Worm (Caenorhabditis elegans): Measurements from ENCODE around the gene ncx-1.

ncx-1 gene

DNA sequence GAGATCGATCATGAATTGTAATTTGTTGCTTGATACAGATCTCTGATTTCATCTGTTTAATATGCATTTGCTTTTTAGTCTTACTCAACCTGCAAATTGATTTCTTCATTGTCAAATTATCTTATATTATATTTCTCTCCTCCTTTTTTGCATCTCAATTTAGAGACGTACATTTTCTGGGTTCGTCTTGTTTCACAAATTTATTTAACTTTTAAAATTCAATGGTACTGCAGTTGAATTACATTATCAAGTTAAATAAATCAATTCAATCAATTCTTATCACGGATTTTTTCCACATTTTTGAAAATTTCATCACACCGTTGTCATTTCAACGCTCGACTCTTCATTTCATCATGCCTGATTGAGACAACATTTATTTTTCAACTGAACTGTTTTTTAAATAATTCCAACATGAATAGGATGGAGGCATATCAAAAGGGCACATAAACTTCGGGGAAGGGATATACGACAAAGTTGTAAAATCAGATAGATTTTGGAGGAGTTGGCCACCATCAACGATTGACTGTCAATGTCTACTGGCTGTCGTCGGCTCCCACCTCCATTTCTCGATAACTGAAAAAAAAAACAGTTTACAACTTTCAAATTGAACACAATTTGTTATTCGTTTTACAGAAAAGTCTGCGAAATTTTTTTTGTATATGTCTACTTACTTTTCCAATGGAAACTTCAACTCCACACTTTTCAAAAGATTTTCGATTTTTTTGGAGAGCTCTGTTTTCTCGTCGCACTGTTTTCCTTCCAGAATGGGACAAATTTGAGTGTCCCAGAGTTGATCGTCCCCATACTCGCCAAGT lies 42.0 kb upstream of the ncx-1 start (continued):
- TF ChIP-seq pha-4 (GFP tag; IDR thresholded peaks at IDR 0.05), result peak; percentile 60; the same call in 1 of the 2 replicates
- TF ChIP-seq pha-4 (tag; optimal IDR thresholded peaks at IDR 0.05), result no peak
- no peak for TF ChIP-seq php-3 (GFP tag; IDR thresholded peaks at IDR 0.05)
- no peak for TF ChIP-seq egl-27 (tag; optimal IDR thresholded peaks at IDR 0.05)
- no peak for TF ChIP-seq gei-8 (GFP tag; optimal IDR thresholded peaks at IDR 0.05)
- peak; percentile 61 for TF ChIP-seq T20F7.1 (GFP tag; optimal IDR thresholded peaks at IDR 0.05)
- TF ChIP-seq sdz-12 (GFP tag; optimal IDR thresholded peaks at IDR 0.05), result no peak
- TF ChIP-seq F44E2.7 (GFP tag; IDR thresholded peaks at IDR 0.05), result 0 out of 2 replicates have a peak, but pooled peaks have one; percentile 2
- TF ChIP-seq unc-130 (GFP tag; optimal IDR thresholded peaks at IDR 0.05), result no peak
- no peak for TF ChIP-seq jun-1 (tag; optimal IDR thresholded peaks at IDR 0.05)
- TF ChIP-seq ces-1 (GFP tag; optimal IDR thresholded peaks at IDR 0.05), result no peak
- no peak for TF ChIP-seq zip-11 (GFP tag; IDR thresholded peaks at IDR 0.05)
- no peak for TF ChIP-seq F37D6.2 (tag; optimal IDR thresholded peaks at IDR 0.05)
- no peak for TF ChIP-seq nhr-237 (tag; optimal IDR thresholded peaks at IDR 0.05)
- no peak for TF ChIP-seq spr-3 (GFP tag; optimal IDR thresholded peaks at IDR 0.05)
- no peak for TF ChIP-seq vab-7 (GFP tag; IDR thresholded peaks at IDR 0.05)
- peak in 1 of 2 experiments; percentile 50 for TF ChIP-seq lsy-2 (tag; optimal IDR thresholded peaks at IDR 0.05)

DNA sequence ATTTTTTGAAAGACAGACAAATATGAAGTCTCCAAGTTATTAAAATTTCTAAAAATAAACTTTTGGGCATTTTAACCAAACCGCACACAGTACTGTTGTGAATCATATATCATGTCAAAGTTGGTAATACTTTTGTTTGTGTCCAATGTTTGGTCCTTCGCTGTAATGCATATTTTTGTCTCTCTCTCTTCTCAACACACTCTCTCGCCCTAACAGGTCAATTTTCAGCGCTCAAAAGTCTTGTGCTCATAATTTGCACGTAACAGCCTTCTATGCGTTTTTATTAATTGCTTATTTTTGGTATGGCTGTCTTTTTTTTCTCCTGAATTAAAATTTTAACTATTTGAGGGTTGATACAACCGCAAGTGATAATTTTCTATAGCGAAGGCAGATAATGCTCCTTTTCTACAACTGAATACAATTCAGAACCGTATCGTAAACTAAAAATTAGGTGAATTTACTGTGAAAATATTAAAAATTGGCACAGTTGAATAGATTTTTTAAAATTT lies 41.4 kb upstream of the ncx-1 start:
- no peak for TF ChIP-seq nhr-28 (tag; optimal IDR thresholded peaks at IDR 0.05)
- TF ChIP-seq ceh-62 (tag; optimal IDR thresholded peaks at IDR 0.05), result no peak
- 0 out of 2 replicates have a peak, but pooled peaks have one; percentile 40 for TF ChIP-seq nhr-42 (GFP tag; IDR thresholded peaks at IDR 0.05)
- no peak for TF ChIP-seq duxl-1 (tag; optimal IDR thresholded peaks at IDR 0.05; ENCODE audit: poor library complexity)
- no peak for TF ChIP-seq ces-1 (GFP tag; optimal IDR thresholded peaks at IDR 0.05)
- no peak for TF ChIP-seq ctbp-1 (GFP tag; IDR thresholded peaks at IDR 0.05)
- TF ChIP-seq aly-2 (tag; optimal IDR thresholded peaks at IDR 0.05), result no peak
- TF ChIP-seq F10B5.3 (tag; optimal IDR thresholded peaks at IDR 0.05), result no peak
- TF ChIP-seq dve-1 (tag; optimal IDR thresholded peaks at IDR 0.05; ENCODE audit: insufficient read depth), result no peak
- no peak for TF ChIP-seq lin-15B (tag; optimal IDR thresholded peaks at IDR 0.05)
- no peak for TF ChIP-seq Y105C5A.15 (GFP tag; IDR thresholded peaks at IDR 0.05)
- TF ChIP-seq aha-1 (tag), result peak; percentile 79
- no peak for TF ChIP-seq nhr-237 (tag; optimal IDR thresholded peaks at IDR 0.05)
- no peak for TF ChIP-seq ztf-11 (tag; optimal IDR thresholded peaks at IDR 0.05)
- peak; percentile 44 for TF ChIP-seq nhr-48 (tag; optimal IDR thresholded peaks at IDR 0.05)
- TF ChIP-seq spr-1 (tag; optimal IDR thresholded peaks at IDR 0.05), result no peak
- peak in 1 of 2 experiments; percentile 76 for TF ChIP-seq hif-1 (tag; optimal IDR thresholded peaks at IDR 0.05)
- TF ChIP-seq nhr-77 (tag; optimal IDR thresholded peaks at IDR 0.05), result no peak
- TF ChIP-seq dmd-9 (GFP tag; IDR thresholded peaks at IDR 0.05), result no peak
- no peak for TF ChIP-seq nhr-11 (tag; optimal IDR thresholded peaks at IDR 0.05)
- no peak for TF ChIP-seq egl-43 (GFP tag; IDR thresholded peaks at IDR 0.05)
- peak; percentile 11 for TF ChIP-seq jun-1 (tag; optimal IDR thresholded peaks at IDR 0.05)
- TF ChIP-seq lsy-2 (tag; optimal IDR thresholded peaks at IDR 0.05), result no peak
- peak; percentile 33 for TF ChIP-seq nhr-102 (tag; optimal IDR thresholded peaks at IDR 0.05)
- TF ChIP-seq sdz-12 (GFP tag; optimal IDR thresholded peaks at IDR 0.05), result no peak
- TF ChIP-seq mdt-29 (GFP tag; IDR thresholded peaks at IDR 0.05), result no peak
- no peak for TF ChIP-seq hlh-11 (tag; optimal IDR thresholded peaks at IDR 0.05)
- no peak for TF ChIP-seq gei-8 (GFP tag; optimal IDR thresholded peaks at IDR 0.05)
- TF ChIP-seq R02D3.7 (tag; optimal IDR thresholded peaks at IDR 0.05), result no peak
- TF ChIP-seq fkh-10 (GFP tag; optimal IDR thresholded peaks at IDR 0.05), result no peak
- TF ChIP-seq nhr-10 (tag; optimal IDR thresholded peaks at IDR 0.05), result no peak
- TF ChIP-seq mes-2 (tag; optimal IDR thresholded peaks at IDR 0.05; ENCODE audit: poor library complexity, severe bottlenecking), result no peak
- no peak for TF ChIP-seq snpc-4 (tag; optimal IDR thresholded peaks at IDR 0.05)
- TF ChIP-seq F44E2.7 (GFP tag; IDR thresholded peaks at IDR 0.05), result no peak
- TF ChIP-seq ceh-28 (tag; optimal IDR thresholded peaks at IDR 0.05), result no peak
- no peak for TF ChIP-seq snpc-1.2 (GFP tag; IDR thresholded peaks at IDR 0.05)
- no peak for TF ChIP-seq hmg-1.1 (GFP tag; IDR thresholded peaks at IDR 0.05)
- no peak for TF ChIP-seq ceh-20 (GFP tag; IDR thresholded peaks at IDR 0.05)
